Worm (Caenorhabditis elegans) whole organism, L4 larva: ENCODE measurements around the gene nas-12.
A peak's percentile ranks its signal among the peaks of the same experiment; 100 is the strongest.

Experiments used
- F26F4.8 ChIP-seq: fragments of 200-800 bp; sonication (Bioruptor generic); conservative IDR thresholded peaks from 2 replicates; pipeline ENCODE4 v1.3.6; 2022; ENCODE audit warnings: missing genetic modification characterization, missing compliant biosample characterization
- F44E2.7 ChIP-seq: fragments of 200-800 bp; sonication (Bioruptor generic); IDR thresholded peaks from 2 replicates; pipeline ENCODE4 v2.1.2; 2022; ENCODE audit warnings: missing genetic modification characterization, missing compliant biosample characterization
- Y105C5A.15 ChIP-seq: fragments of 200-800 bp; sonication (Bioruptor generic); IDR thresholded peaks from 2 replicates; pipeline ENCODE4 v1.3.6; 2022; ENCODE audit warnings: missing genetic modification characterization, missing compliant biosample characterization
- Y48G9A.11 ChIP-seq: fragments of 200-800 bp; sonication (Bioruptor generic); IDR thresholded peaks from 2 replicates; pipeline ENCODE4 v1.3.6; 2022; ENCODE audit warnings: missing genetic modification reagents, missing genetic modification characterization, missing compliant biosample characterization
- Y5F2A.4 ChIP-seq: fragments of 200-800 bp; sonication (Bioruptor generic); optimal IDR thresholded peaks from 2 replicates; lab custom pipeline; 2018; ENCODE audit warnings: mild to moderate bottlenecking, missing genetic modification characterization, missing compliant biosample characterization
- ZK337.2 ChIP-seq: fragments of 200-800 bp; sonication (Bioruptor generic); IDR thresholded peaks from 2 replicates; pipeline ENCODE4 v1.3.6; 2022; ENCODE audit warnings: missing genetic modification reagents, missing genetic modification characterization, missing compliant biosample characterization
- attf-4 ChIP-seq: sonication (generic microtip); optimal IDR thresholded peaks from 3 replicates; lab custom pipeline; 2017; ENCODE audit warnings: missing biosample characterization, missing genetic modification characterization
- cey-2 ChIP-seq: sonication (generic microtip); optimal IDR thresholded peaks from 3 replicates; lab custom pipeline; 2017; ENCODE audit warnings: missing genetic modification characterization, mild to moderate bottlenecking, missing compliant biosample characterization, antibody characterized with exemption, borderline replicate concordance; ENCODE audit not compliant: insufficient read depth
- daf-12 ChIP-seq: fragments of 150-350 bp; optimal IDR thresholded peaks from 2 replicates; lab custom pipeline; 2014; ENCODE audit warnings: missing biosample characterization, missing genetic modification reagents, missing genetic modification characterization
- daf-16 ChIP-seq, 3 experiments: sonication (generic microtip); optimal IDR thresholded peaks; 2 replicates each; lab custom pipeline; 2016 to 2017; ENCODE audit warnings: missing genetic modification characterization in 3 of 3, missing genetic modification reagents in 3 of 3, mild to moderate bottlenecking in 2 of 3, missing compliant biosample characterization in 2 of 3, missing biosample characterization in 1 of 3, moderate library complexity in 1 of 3
- daf-19 ChIP-seq: fragments of 200-800 bp; sonication (Bioruptor generic); conservative IDR thresholded peaks from 2 replicates; pipeline ENCODE4 v1.3.6; 2022; ENCODE audit warnings: missing genetic modification characterization, missing compliant biosample characterization
- dmd-6 ChIP-seq: fragments of 200-800 bp; sonication (Bioruptor generic); IDR thresholded peaks from 2 replicates; pipeline ENCODE4 v1.3.6; 2022; ENCODE audit warnings: missing genetic modification reagents, missing genetic modification characterization, missing compliant biosample characterization
- dve-1 ChIP-seq: sonication (generic microtip); optimal IDR thresholded peaks from 2 replicates; lab custom pipeline; 2017; ENCODE audit warnings: antibody characterized with exemption, mild to moderate bottlenecking, missing genetic modification characterization, missing compliant biosample characterization; ENCODE audit not compliant: insufficient read depth
- hif-1 ChIP-seq, 2 experiments: sonication (generic microtip); optimal IDR thresholded peaks; 2 replicates each; lab custom pipeline; 2016 to 2017; ENCODE audit warnings: missing compliant biosample characterization in 2 of 2, missing genetic modification characterization in 2 of 2, missing genetic modification reagents in 2 of 2, missing genotype in 2 of 2, mild to moderate bottlenecking in 1 of 2
- hlh-11 ChIP-seq: fragments of 200-800 bp; sonication (Bioruptor generic); optimal IDR thresholded peaks from 2 replicates; lab custom pipeline; 2018; ENCODE audit warnings: mild to moderate bottlenecking, missing genetic modification characterization, missing compliant biosample characterization
- hmg-1.1 ChIP-seq: fragments of 200-800 bp; sonication (Bioruptor generic); IDR thresholded peaks from 2 replicates; pipeline ENCODE4 v1.3.6; 2022; ENCODE audit warnings: missing genetic modification reagents, missing genetic modification characterization, missing compliant biosample characterization
- lim-7 ChIP-seq: fragments of 200-800 bp; sonication (Bioruptor generic); IDR thresholded peaks from 2 replicates; pipeline ENCODE4 v1.3.6; 2022; ENCODE audit warnings: missing genetic modification characterization, missing compliant biosample characterization
- lin-1 ChIP-seq: fragments of 200-800 bp; sonication (Bioruptor generic); IDR thresholded peaks from 2 replicates; pipeline ENCODE4 v1.3.6; 2022; ENCODE audit warnings: missing genetic modification reagents, missing genetic modification characterization, missing compliant biosample characterization
- lsy-2 ChIP-seq, 2 experiments: fragments of 150-350 bp in 1 of 2; sonication (generic microtip) in 1 of 2; optimal IDR thresholded peaks; 2 replicates each; lab custom pipeline; 2014 to 2017; ENCODE audit warnings: missing biosample characterization in 2 of 2, missing genetic modification characterization in 2 of 2
- madf-9 ChIP-seq: fragments of 200-800 bp; sonication (Bioruptor generic); conservative IDR thresholded peaks from 2 replicates; pipeline ENCODE4 v1.3.6; 2022; ENCODE audit warnings: missing genetic modification reagents, missing genetic modification characterization, missing compliant biosample characterization
- mdl-1 ChIP-seq, 2 experiments: fragments of 150-350 bp in 1 of 2; sonication (generic microtip) in 1 of 2; optimal IDR thresholded peaks; 2 replicates each; lab custom pipeline; 2014 to 2017; ENCODE audit warnings: missing biosample characterization in 2 of 2, missing genetic modification characterization in 2 of 2
- nhr-25 ChIP-seq: sonication (generic microtip); optimal IDR thresholded peaks from 2 replicates; lab custom pipeline; 2017; ENCODE audit warnings: missing genetic modification characterization, mild to moderate bottlenecking, missing compliant biosample characterization, antibody characterized with exemption, moderate library complexity, borderline replicate concordance; ENCODE audit not compliant: insufficient read depth
- nhr-28 ChIP-seq: fragments of 150-350 bp; optimal IDR thresholded peaks from 2 replicates; lab custom pipeline; 2014; ENCODE audit warnings: missing biosample characterization, missing genetic modification characterization
- nhr-42 ChIP-seq: fragments of 200-800 bp; sonication (Bioruptor generic); IDR thresholded peaks from 2 replicates; pipeline ENCODE4 v1.3.6; 2022; ENCODE audit warnings: missing genetic modification characterization, missing compliant biosample characterization
- nhr-48 ChIP-seq: sonication (generic microtip); optimal IDR thresholded peaks from 2 replicates; lab custom pipeline; 2016; ENCODE audit warnings: mild to moderate bottlenecking, missing genetic modification characterization, missing compliant biosample characterization
- nhr-77 ChIP-seq: fragments of 150-350 bp; optimal IDR thresholded peaks from 2 replicates; lab custom pipeline; 2014; ENCODE audit warnings: missing biosample characterization, missing genetic modification characterization
- php-3 ChIP-seq: fragments of 200-800 bp; sonication (Bioruptor generic); IDR thresholded peaks from 2 replicates; pipeline ENCODE4 v1.3.6; 2022; ENCODE audit warnings: missing genetic modification reagents, missing genetic modification characterization, missing compliant biosample characterization
- pqm-1 ChIP-seq: sonication (generic microtip); optimal IDR thresholded peaks from 2 replicates; lab custom pipeline; 2017; ENCODE audit warnings: missing biosample characterization, missing genetic modification characterization
- tag-97 ChIP-seq: fragments of 200-800 bp; sonication (Bioruptor generic); IDR thresholded peaks from 2 replicates; pipeline ENCODE4 v1.3.6; 2022; ENCODE audit warnings: missing genetic modification characterization, missing compliant biosample characterization
- zag-1 ChIP-seq: fragments of 150-350 bp; optimal IDR thresholded peaks from 2 replicates; lab custom pipeline; 2014; ENCODE audit warnings: missing biosample characterization, missing genetic modification characterization
- zfp-2 ChIP-seq: sonication (generic microtip); optimal IDR thresholded peaks from 2 replicates; lab custom pipeline; 2016; ENCODE audit warnings: mild to moderate bottlenecking, missing genetic modification characterization, missing compliant biosample characterization
- zfp-3 ChIP-seq: fragments of 200-800 bp; sonication (Bioruptor generic); conservative IDR thresholded peaks from 2 replicates; pipeline ENCODE4 v1.3.6; 2022; ENCODE audit warnings: missing genetic modification reagents, missing genetic modification characterization, missing compliant biosample characterization

nas-12 gene

DNA sequence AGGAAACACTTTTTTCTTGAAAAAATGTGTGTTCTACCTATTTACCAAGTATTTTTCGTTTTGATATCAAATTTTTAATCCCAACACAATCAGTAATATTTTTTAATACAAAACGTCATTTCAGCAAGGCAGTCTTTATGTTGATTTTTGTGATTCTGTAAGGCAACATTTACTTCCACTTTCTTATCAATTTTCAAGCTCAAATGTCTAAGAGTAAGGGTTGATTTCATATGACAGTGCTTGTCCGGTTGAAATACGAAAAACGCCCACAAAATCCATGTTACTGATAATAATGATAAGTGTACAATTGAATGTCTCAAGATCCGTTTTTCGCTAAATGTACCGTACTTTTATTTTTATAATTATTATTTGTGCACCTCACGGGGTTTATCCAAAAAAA, 12.3 kb downstream of the nas-12 start:
- TF ChIP-seq zfp-3 (GFP tag; lab: Robert Waterston, UW) (no peak), lin-1 (0 out of 2 replicates have a peak, but pooled peaks have one; percentile 30), dve-1 (tag; lab: Kevin White, UChicago) (peak; percentile 74), hif-1 (tag; optimal IDR thresholded peaks at IDR 0.05; lab: Kevin White, UChicago) (no peak), nhr-77 (peak; percentile 52), daf-16 (GFP tag; optimal IDR thresholded peaks at IDR 0.05; lab: Kevin White, UChicago) (no peak), daf-16 (tag; optimal IDR thresholded peaks at IDR 0.05; lab: Kevin White, UChicago) (peak; percentile 60), hlh-11 (peak; percentile 52), dmd-6 (GFP tag; lab: Robert Waterston, UW) (peak; percentile 71), nhr-28 (tag; lab: Kevin White, UChicago) (peak; percentile 68), pqm-1 (peak; percentile 89)
- TF ChIP-seq, all 104 proteins: peak for 8

DNA sequence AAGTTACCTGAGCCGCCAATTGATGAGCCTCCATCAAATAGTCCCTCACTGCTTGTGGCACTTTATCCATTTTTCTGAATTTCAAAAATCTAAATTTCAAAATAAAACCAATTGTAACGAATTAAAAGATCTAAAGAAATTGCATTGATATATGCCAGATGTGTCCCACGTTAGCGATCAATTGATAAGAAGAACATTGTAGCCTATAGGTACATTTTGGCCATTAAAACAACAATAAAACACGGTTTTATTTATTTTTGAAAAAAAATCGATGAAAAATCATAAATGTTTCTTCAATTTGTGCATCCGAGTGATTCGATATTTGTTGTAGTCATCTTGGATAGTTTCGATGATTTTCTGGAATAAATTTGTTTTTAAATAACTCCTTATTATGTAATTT, 15.2 kb downstream of the nas-12 start, which contains the start of gene ech-8:
Gene ech-8, minus strand, starts transcription at position 132 of the 400 bp plus-strand sequence.
- TF ChIP-seq nhr-25 (tag; lab: Kevin White, UChicago), result no peak
- TF ChIP-seq pqm-1, result no peak
- no peak for TF ChIP-seq madf-9 (GFP tag; lab: Robert Waterston, UW)
- no peak for TF ChIP-seq daf-19
- TF ChIP-seq dve-1 (tag; lab: Kevin White, UChicago), result peak; percentile 52
- TF ChIP-seq lim-7 (GFP tag; lab: Robert Waterston, UW), result no peak
- TF ChIP-seq Y5F2A.4, result no peak
- no peak for TF ChIP-seq Y48G9A.11 (GFP tag; lab: Robert Waterston, UW)
- peak; percentile 84 for TF ChIP-seq nhr-28 (tag; lab: Kevin White, UChicago)
- TF ChIP-seq php-3 (GFP tag; lab: Robert Waterston, UW), result peak; percentile 88
- TF ChIP-seq ZK337.2 (GFP tag; lab: Robert Waterston, UW), result no peak
- no peak for TF ChIP-seq zfp-3 (GFP tag; lab: Robert Waterston, UW)
- no peak for TF ChIP-seq Y105C5A.15 (GFP tag; lab: Robert Waterston, UW)
- TF ChIP-seq F44E2.7 (GFP tag; lab: Robert Waterston, UW), result no peak
- TF ChIP-seq hmg-1.1 (GFP tag; lab: Robert Waterston, UW), result no peak
- TF ChIP-seq nhr-77, result peak; percentile 32
- TF ChIP-seq daf-16 (GFP tag; optimal IDR thresholded peaks at IDR 0.05; lab: Kevin White, UChicago), result no peak
- TF ChIP-seq daf-16 (tag; optimal IDR thresholded peaks at IDR 0.05; lab: Kevin White, UChicago), result peak; percentile 79
- TF ChIP-seq cey-2 (tag; lab: Kevin White, UChicago), result no peak
- TF ChIP-seq mdl-1 (tag; optimal IDR thresholded peaks at IDR 0.05; lab: Kevin White, UChicago), result no peak
- no peak for TF ChIP-seq zfp-2 (tag; lab: Kevin White, UChicago)

DNA sequence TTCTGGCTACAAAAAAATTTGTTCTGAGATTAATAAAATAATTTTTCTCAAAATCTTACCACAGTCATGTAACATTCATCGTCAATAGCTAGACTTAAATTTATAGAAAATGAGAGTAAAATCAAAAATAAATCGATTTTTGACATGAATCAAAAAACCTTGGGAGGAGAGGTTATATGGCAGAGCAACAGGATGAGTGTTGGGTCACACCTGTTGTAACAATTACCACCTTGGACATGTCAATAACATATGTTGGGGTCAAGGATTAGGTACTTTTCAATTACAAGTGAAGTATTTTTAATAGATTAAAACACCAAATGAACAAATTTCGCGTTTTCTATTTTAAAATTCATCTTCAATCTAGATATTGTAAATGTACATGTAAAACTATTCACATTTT, 17.8 kb downstream of the nas-12 start, which contains the start of gene lipl-7:
Gene lipl-7, minus strand, starts transcription at position 165 of the 400 bp plus-strand sequence.
- TF ChIP-seq daf-12 (tag; lab: Kevin White, UChicago) (no peak), tag-97 (GFP tag; lab: Robert Waterston, UW) (no peak), F26F4.8 (GFP tag; lab: Robert Waterston, UW) (no peak), nhr-42 (GFP tag; lab: Robert Waterston, UW) (no peak), nhr-25 (tag; lab: Kevin White, UChicago) (no peak), lsy-2 (tag; optimal IDR thresholded peaks at IDR 0.05; lab: Kevin White, UChicago) (no peak), nhr-48 (no peak), cey-2 (tag; lab: Kevin White, UChicago) (no peak), attf-4 (tag; lab: Kevin White, UChicago) (no peak), zag-1 (tag; lab: Kevin White, UChicago) (no peak)
- TF ChIP-seq, all 104 proteins: peak for 0
